Worm (Caenorhabditis elegans): ENCODE data around the gene bed-2.
A peak's percentile ranks its signal among the peaks of the same experiment; 100 is the strongest.

Gene bed-2

ce11 chrIII:11459802-11460201, 10.8 kb downstream of the bed-2 start:
- TF ChIP-seq snpc-4 (tag; optimal IDR thresholded peaks at IDR 0.05) (no peak), flh-1 (GFP tag; optimal IDR thresholded peaks at IDR 0.05) (no peak), drap-1 (GFP tag; optimal IDR thresholded peaks at IDR 0.05) (no peak), zip-8 (tag; optimal IDR thresholded peaks at IDR 0.05) (peak; percentile 2), nhr-28 (tag; optimal IDR thresholded peaks at IDR 0.05) (no peak)

ce11 chrIII:11459041-11459440, 11.6 kb downstream of the bed-2 start:
- no peak for TF ChIP-seq elt-1 (tag; optimal IDR thresholded peaks at IDR 0.05; ENCODE audit: borderline replicate concordance, insufficient read depth)
- peak; percentile 58 for TF ChIP-seq ces-1 (GFP tag; optimal IDR thresholded peaks at IDR 0.05)

- TF ChIP-seq unc-39 (tag; optimal IDR thresholded peaks at IDR 0.05) = no peak
- TF ChIP-seq lin-13 (tag; optimal IDR thresholded peaks at IDR 0.05) = no peak
- peak; percentile 24 for TF ChIP-seq sptf-1 (tag; optimal IDR thresholded peaks at IDR 0.05)
- no peak for TF ChIP-seq pha-4 (tag; optimal IDR thresholded peaks at IDR 0.05)
- no peak for TF ChIP-seq ceh-43 (GFP tag; optimal IDR thresholded peaks at IDR 0.05)
- TF ChIP-seq zip-8 (tag; optimal IDR thresholded peaks at IDR 0.05) = no peak
- TF ChIP-seq ces-1 (GFP tag; optimal IDR thresholded peaks at IDR 0.05) = peak; percentile 87
- TF ChIP-seq blmp-1 (tag; optimal IDR thresholded peaks at IDR 0.05) = no peak
- TF ChIP-seq tbx-8 (GFP tag; optimal IDR thresholded peaks at IDR 0.05) = no peak
- TF ChIP-seq M03D4.4 (tag; optimal IDR thresholded peaks at IDR 0.05) = no peak
- no peak for TF ChIP-seq sem-2 (GFP tag; optimal IDR thresholded peaks at IDR 0.05)
- TF ChIP-seq ceh-83 (GFP tag; optimal IDR thresholded peaks at IDR 0.05) = peak; percentile 41
- TF ChIP-seq nhr-12 (tag; optimal IDR thresholded peaks at IDR 0.05) = no peak
- no peak for TF ChIP-seq unc-120 (tag; optimal IDR thresholded peaks at IDR 0.05; ENCODE audit: poor library complexity, severe bottlenecking)
- TF ChIP-seq mep-1 (tag; optimal IDR thresholded peaks at IDR 0.05) = no peak
Measured at ce11 chrIII:11457911-11458310, 12.7 kb downstream of the bed-2 start.

ce11 chrIII:11456577-11456976, 14.0 kb downstream of the bed-2 start, which contains the start of gene plr-1:
plr-1 (plus strand) TSS chrIII:11456877.
- TF ChIP-seq ceh-43 (GFP tag; optimal IDR thresholded peaks at IDR 0.05) (no peak), sptf-1 (tag; optimal IDR thresholded peaks at IDR 0.05) (no peak), nhr-28 (tag; optimal IDR thresholded peaks at IDR 0.05) (no peak), drap-1 (GFP tag; optimal IDR thresholded peaks at IDR 0.05) (no peak), ces-1 (GFP tag; optimal IDR thresholded peaks at IDR 0.05) (peak; percentile 44), mab-5 (tag; optimal IDR thresholded peaks at IDR 0.05) (no peak), flh-1 (GFP tag; optimal IDR thresholded peaks at IDR 0.05) (no peak)

ce11 chrIII:11453970-11454369, 16.6 kb downstream of the bed-2 start:
- no peak for TF ChIP-seq ces-1 (GFP tag; optimal IDR thresholded peaks at IDR 0.05)
- TF ChIP-seq cnd-1 (tag; optimal IDR thresholded peaks at IDR 0.05) = no peak
- peak; percentile 45 for TF ChIP-seq mab-5 (tag; optimal IDR thresholded peaks at IDR 0.05)
- peak; percentile 19 for TF ChIP-seq unc-62 (GFP tag; optimal IDR thresholded peaks at IDR 0.05)
- TF ChIP-seq sem-2 (GFP tag; optimal IDR thresholded peaks at IDR 0.05) = no peak

ce11 chrIII:11452530-11452929, 18.1 kb downstream of the bed-2 start:
- TF ChIP-seq mab-5 (tag; optimal IDR thresholded peaks at IDR 0.05) (no peak), drap-1 (GFP tag; optimal IDR thresholded peaks at IDR 0.05) (no peak), ham-2 (GFP tag; optimal IDR thresholded peaks at IDR 0.05) (no peak), nhr-12 (tag; optimal IDR thresholded peaks at IDR 0.05) (no peak), ztf-11 (tag; optimal IDR thresholded peaks at IDR 0.05) (no peak), unc-62 (GFP tag; optimal IDR thresholded peaks at IDR 0.05) (peak; percentile 92), elt-1 (tag; optimal IDR thresholded peaks at IDR 0.05; ENCODE audit: borderline replicate concordance, insufficient read depth) (no peak), nhr-2 (tag; optimal IDR thresholded peaks at IDR 0.05) (peak; percentile 48)

ce11 chrIII:11451380-11451779, 19.2 kb downstream of the bed-2 start:
- TF ChIP-seq lin-32 (GFP tag; optimal IDR thresholded peaks at IDR 0.05) = no peak
